Worm (Caenorhabditis elegans) whole organism, young adult: ENCODE results near the gene far-8.

Source experiments
- K11D2.4 ChIP-seq: fragments of 200-800 bp; sonication (Bioruptor generic); IDR thresholded peaks from 2 replicates; pipeline ENCODE4 v1.3.6; 2022; ENCODE audit warnings: missing genetic modification reagents, missing genetic modification characterization, missing compliant biosample characterization
- Y95B8A.8 ChIP-seq: fragments of 200-800 bp; sonication (Bioruptor generic); IDR thresholded peaks from 2 replicates; pipeline ENCODE4 v1.3.6; 2022; ENCODE audit warnings: missing genetic modification reagents, missing genetic modification characterization, missing compliant biosample characterization
- ama-1 ChIP-seq, 3 experiments: fragments of 150-350 bp in 1 of 3; sonication (generic microtip) in 2 of 3; optimal IDR thresholded peaks; 2 replicates each; lab custom pipeline; 2014 to 2018; ENCODE audit warnings: missing biosample characterization in 2 of 3, missing genetic modification characterization in 2 of 3, missing genetic modification reagents in 2 of 3
- attf-6 ChIP-seq: fragments of 200-800 bp; sonication (Bioruptor generic); IDR thresholded peaks from 2 replicates; pipeline ENCODE4 v1.3.6; 2022; ENCODE audit warnings: missing genetic modification reagents, missing genetic modification characterization, missing compliant biosample characterization
- dpl-1 ChIP-seq: fragments of 150-350 bp; optimal IDR thresholded peaks from 2 replicates; lab custom pipeline; 2014; ENCODE audit warnings: missing biosample characterization, missing genetic modification reagents, missing genetic modification characterization
- egrh-3 ChIP-seq: fragments of 200-800 bp; sonication (Bioruptor generic); IDR thresholded peaks from 2 replicates; pipeline ENCODE4 v1.3.6; 2022; ENCODE audit warnings: missing genetic modification reagents, missing genetic modification characterization, missing compliant biosample characterization
- lsy-27 ChIP-seq: sonication (generic microtip); optimal IDR thresholded peaks from 2 replicates; lab custom pipeline; 2017; ENCODE audit warnings: missing genetic modification characterization, mild to moderate bottlenecking, missing compliant biosample characterization, antibody characterized with exemption, missing genotype, borderline replicate concordance; ENCODE audit not compliant: insufficient read depth
- sdz-38 ChIP-seq: sonication (generic microtip); optimal IDR thresholded peaks from 2 replicates; lab custom pipeline; 2016; ENCODE audit warnings: missing genotype, missing genetic modification characterization, missing compliant biosample characterization
- sea-2 ChIP-seq: fragments of 200-800 bp; sonication (Bioruptor generic); IDR thresholded peaks from 2 replicates; pipeline ENCODE4 v1.3.6; 2022; ENCODE audit warnings: missing genetic modification characterization, missing compliant biosample characterization
- snpc-4 ChIP-seq, 5 experiments: fragments of 150-350 bp in 1 of 5; sonication (generic microtip) in 4 of 5; optimal IDR thresholded peaks; 2 replicates each; lab custom pipeline; 2014 to 2018; ENCODE audit warnings: missing genetic modification characterization in 5 of 5, missing biosample characterization in 3 of 5, antibody characterized with exemption in 2 of 5, mild to moderate bottlenecking in 2 of 5, missing compliant biosample characterization in 2 of 5, missing genotype in 2 of 5, moderate library complexity in 2 of 5, missing genetic modification reagents in 1 of 5
- unc-130 ChIP-seq: sonication (generic microtip); optimal IDR thresholded peaks from 2 replicates; lab custom pipeline; 2016; ENCODE audit warnings: missing genetic modification reagents, missing genetic modification characterization, missing compliant biosample characterization
- ztf-3 ChIP-seq: fragments of 200-800 bp; sonication (Bioruptor generic); optimal IDR thresholded peaks from 2 replicates; lab custom pipeline; 2018; ENCODE audit warnings: mild to moderate bottlenecking, missing genetic modification characterization, missing compliant biosample characterization

DNA sequence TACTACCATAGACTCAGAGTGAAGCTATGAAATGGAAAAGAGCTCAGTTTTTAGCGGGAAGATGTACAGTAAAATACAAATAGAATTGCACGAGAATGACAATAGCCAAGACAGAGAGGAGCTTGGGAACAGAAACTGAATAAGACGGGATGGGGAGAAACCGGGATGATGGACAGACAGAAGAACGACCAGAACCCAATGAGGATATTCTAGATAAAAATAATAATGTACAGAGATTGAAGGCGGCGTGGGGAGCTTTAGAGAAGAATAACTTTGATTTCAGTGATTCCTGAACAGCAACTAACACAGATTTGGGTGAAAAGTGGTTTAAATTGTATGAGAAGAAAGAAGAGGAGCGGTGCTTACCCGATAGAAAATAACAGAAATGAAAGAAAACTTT, 38.7 kb downstream of the far-8 start:
- TF ChIP-seq dpl-1 = no peak
- TF ChIP-seq unc-130 (GFP tag; lab: Kevin White, UChicago) = no peak
- no peak for TF ChIP-seq K11D2.4 (GFP tag; lab: Robert Waterston, UW)
- TF ChIP-seq ama-1 (optimal IDR thresholded peaks at IDR 0.05; lab: Kevin White, UChicago) = no peak
- TF ChIP-seq ama-1 (GFP tag; optimal IDR thresholded peaks at IDR 0.05; lab: Kevin White, UChicago) = peak in 1 of 2 experiments; percentile 66
- no peak for TF ChIP-seq lsy-27 (tag; lab: Kevin White, UChicago)
- TF ChIP-seq Y95B8A.8 (GFP tag; lab: Robert Waterston, UW) = peak; percentile 69; the same call in 1 of the 2 replicates
- 0 out of 2 replicates have a peak, but pooled peaks have one; percentile 9 for TF ChIP-seq attf-6 (GFP tag; lab: Robert Waterston, UW)
- no peak for TF ChIP-seq sea-2
- no peak for TF ChIP-seq snpc-4 (GFP tag; optimal IDR thresholded peaks at IDR 0.05; lab: Kevin White, UChicago)
- no peak for TF ChIP-seq snpc-4 (tag; optimal IDR thresholded peaks at IDR 0.05; lab: Kevin White, UChicago)
- no peak for TF ChIP-seq ztf-3 (GFP tag; lab: Kevin White, UChicago)
- TF ChIP-seq egrh-3 (GFP tag; lab: Robert Waterston, UW) = no peak
- no peak for TF ChIP-seq sdz-38 (tag; lab: Kevin White, UChicago)
